Worm (Caenorhabditis elegans) whole organism, L4 larva: ENCODE measurements around the gene M176.9.

Experiments used
- R02D3.7 ChIP-seq: fragments of 150-350 bp; sonication (generic microtip); optimal IDR thresholded peaks from 3 replicates; lab custom pipeline; 2014; ENCODE audit warnings: missing biosample characterization, missing genetic modification characterization
- T26A8.4 ChIP-seq: fragments of 200-800 bp; sonication (Bioruptor generic); IDR thresholded peaks from 2 replicates; pipeline ENCODE4 v1.3.6; 2022; ENCODE audit warnings: missing genetic modification characterization, missing compliant biosample characterization
- ZK337.2 ChIP-seq: fragments of 200-800 bp; sonication (Bioruptor generic); IDR thresholded peaks from 2 replicates; pipeline ENCODE4 v1.3.6; 2022; ENCODE audit warnings: missing genetic modification reagents, missing genetic modification characterization, missing compliant biosample characterization
- aha-1 ChIP-seq: fragments of 150-350 bp; peaks from one replicate; lab custom pipeline; 2014; ENCODE audit warnings: missing biosample characterization, missing genetic modification characterization
- attf-4 ChIP-seq: sonication (generic microtip); optimal IDR thresholded peaks from 3 replicates; lab custom pipeline; 2017; ENCODE audit warnings: missing biosample characterization, missing genetic modification characterization
- ceh-20 ChIP-seq: fragments of 200-800 bp; sonication (Bioruptor generic); IDR thresholded peaks from 2 replicates; pipeline ENCODE4 v1.3.6; 2022; ENCODE audit warnings: missing genetic modification reagents, missing genetic modification characterization, missing compliant biosample characterization
- ceh-44 ChIP-seq: fragments of 200-800 bp; sonication (Bioruptor generic); IDR thresholded peaks from 2 replicates; pipeline ENCODE4 v1.3.6; 2022; ENCODE audit warnings: missing genetic modification reagents, missing genetic modification characterization, missing compliant biosample characterization
- ceh-82 ChIP-seq: sonication (generic microtip); optimal IDR thresholded peaks from 2 replicates; lab custom pipeline; 2017; ENCODE audit warnings: missing biosample characterization, missing genetic modification characterization
- ctbp-1 ChIP-seq: fragments of 200-800 bp; sonication (Bioruptor generic); IDR thresholded peaks from 2 replicates; pipeline ENCODE4 v1.3.6; 2022; ENCODE audit warnings: missing genetic modification reagents, missing genetic modification characterization, missing compliant biosample characterization
- dmd-8 ChIP-seq: fragments of 200-800 bp; sonication (Bioruptor generic); IDR thresholded peaks from 2 replicates; pipeline ENCODE4 v1.3.6; 2022; ENCODE audit warnings: missing genetic modification characterization, missing compliant biosample characterization
- dpl-1 ChIP-seq: fragments of 150-350 bp; optimal IDR thresholded peaks from 2 replicates; lab custom pipeline; 2014; ENCODE audit warnings: missing biosample characterization, missing genetic modification reagents, missing genetic modification characterization
- duxl-1 ChIP-seq: sonication (generic microtip); optimal IDR thresholded peaks from 2 replicates; lab custom pipeline; 2016; ENCODE audit warnings: mild to moderate bottlenecking, missing genetic modification characterization, moderate library complexity, missing compliant biosample characterization; ENCODE audit not compliant: poor library complexity
- dve-1 ChIP-seq: sonication (generic microtip); optimal IDR thresholded peaks from 2 replicates; lab custom pipeline; 2017; ENCODE audit warnings: antibody characterized with exemption, mild to moderate bottlenecking, missing genetic modification characterization, missing compliant biosample characterization; ENCODE audit not compliant: insufficient read depth
- egl-27 ChIP-seq: sonication (generic microtip); optimal IDR thresholded peaks from 3 replicates; lab custom pipeline; 2017; ENCODE audit warnings: missing biosample characterization, missing genetic modification reagents, missing genetic modification characterization
- fkh-10 ChIP-seq: fragments of 150-350 bp; optimal IDR thresholded peaks from 2 replicates; lab custom pipeline; 2014; ENCODE audit warnings: missing biosample characterization, missing genetic modification reagents, missing genetic modification characterization
- fos-1 ChIP-seq: fragments of 150-350 bp; optimal IDR thresholded peaks from 2 replicates; lab custom pipeline; 2014; ENCODE audit warnings: missing biosample characterization, missing genetic modification characterization
- hmg-1.1 ChIP-seq: fragments of 200-800 bp; sonication (Bioruptor generic); IDR thresholded peaks from 2 replicates; pipeline ENCODE4 v1.3.6; 2022; ENCODE audit warnings: missing genetic modification reagents, missing genetic modification characterization, missing compliant biosample characterization
- lin-38 ChIP-seq: fragments of 200-800 bp; sonication (Bioruptor generic); IDR thresholded peaks from 2 replicates; pipeline ENCODE4 v1.3.6; 2022; ENCODE audit warnings: missing genetic modification reagents, missing genetic modification characterization, missing compliant biosample characterization
- lin-39 ChIP-seq: fragments of 150-350 bp; optimal IDR thresholded peaks from 2 replicates; lab custom pipeline; 2014; ENCODE audit warnings: missing biosample characterization, missing genetic modification reagents, missing genetic modification characterization
- mes-2 ChIP-seq: sonication (generic microtip); optimal IDR thresholded peaks from 2 replicates; lab custom pipeline; 2016; ENCODE audit warnings: missing genotype, mild to moderate bottlenecking, missing genetic modification characterization, missing compliant biosample characterization; ENCODE audit not compliant: poor library complexity, severe bottlenecking
- mxl-3 ChIP-seq: fragments of 200-800 bp; sonication (Bioruptor generic); optimal IDR thresholded peaks from 2 replicates; lab custom pipeline; 2018; ENCODE audit warnings: mild to moderate bottlenecking, missing genetic modification characterization, missing compliant biosample characterization
- nhr-10 ChIP-seq: fragments of 150-350 bp; optimal IDR thresholded peaks from 2 replicates; lab custom pipeline; 2014; ENCODE audit warnings: missing biosample characterization, missing genetic modification characterization
- nhr-111 ChIP-seq: fragments of 200-800 bp; sonication (Bioruptor generic); optimal IDR thresholded peaks from 2 replicates; lab custom pipeline; 2018; ENCODE audit warnings: mild to moderate bottlenecking, missing genetic modification characterization, missing compliant biosample characterization
- nhr-28 ChIP-seq: fragments of 150-350 bp; optimal IDR thresholded peaks from 2 replicates; lab custom pipeline; 2014; ENCODE audit warnings: missing biosample characterization, missing genetic modification characterization
- nhr-48 ChIP-seq: sonication (generic microtip); optimal IDR thresholded peaks from 2 replicates; lab custom pipeline; 2016; ENCODE audit warnings: mild to moderate bottlenecking, missing genetic modification characterization, missing compliant biosample characterization
- pha-4 ChIP-seq, 2 experiments: fragments of 150-350 bp in 1 of 2; fragments of 200-800 bp in 1 of 2; sonication (Bioruptor generic) in 1 of 2; IDR thresholded peaks in 1 of 2; optimal IDR thresholded peaks in 1 of 2; 2 replicates each; pipeline versions ENCODE4 v1.3.6 to Lab custom; 2014 to 2022; ENCODE audit warnings: missing genetic modification characterization in 2 of 2, missing genetic modification reagents in 2 of 2, missing biosample characterization in 1 of 2, missing compliant biosample characterization in 1 of 2
- php-3 ChIP-seq: fragments of 200-800 bp; sonication (Bioruptor generic); IDR thresholded peaks from 2 replicates; pipeline ENCODE4 v1.3.6; 2022; ENCODE audit warnings: missing genetic modification reagents, missing genetic modification characterization, missing compliant biosample characterization
- pqm-1 ChIP-seq: sonication (generic microtip); optimal IDR thresholded peaks from 2 replicates; lab custom pipeline; 2017; ENCODE audit warnings: missing biosample characterization, missing genetic modification characterization
- rbr-2 ChIP-seq: sonication (generic microtip); optimal IDR thresholded peaks from 2 replicates; lab custom pipeline; 2016; ENCODE audit warnings: missing genotype, missing genetic modification characterization, missing compliant biosample characterization
- snpc-1.2 ChIP-seq: fragments of 200-800 bp; sonication (Bioruptor generic); IDR thresholded peaks from 2 replicates; pipeline ENCODE4 v1.3.6; 2022; ENCODE audit warnings: missing genetic modification reagents, missing genetic modification characterization, missing compliant biosample characterization
- spr-1 ChIP-seq: sonication (generic microtip); optimal IDR thresholded peaks from 2 replicates; lab custom pipeline; 2016; ENCODE audit warnings: mild to moderate bottlenecking, missing genetic modification characterization, missing compliant biosample characterization
- tra-1 ChIP-seq: fragments of 200-800 bp; sonication (Bioruptor generic); IDR thresholded peaks from 2 replicates; pipeline ENCODE4 v1.3.6; 2022; ENCODE audit warnings: missing genetic modification reagents, missing genetic modification characterization, missing compliant biosample characterization
- unc-130 ChIP-seq: sonication (generic microtip); optimal IDR thresholded peaks from 2 replicates; lab custom pipeline; 2016; ENCODE audit warnings: missing genetic modification reagents, missing genetic modification characterization, missing compliant biosample characterization
- unc-39 ChIP-seq: sonication (generic microtip); optimal IDR thresholded peaks from 2 replicates; lab custom pipeline; 2017; ENCODE audit warnings: missing biosample characterization, missing genetic modification characterization
- unc-62 ChIP-seq, 3 experiments: fragments of 150-350 bp in 1 of 3; sonication (generic microtip); optimal IDR thresholded peaks in 2 of 3; peaks in 1 of 3; 1 replicate in 1 of 3; 2 replicates in 2 of 3; lab custom pipeline; 2014 to 2017; ENCODE audit warnings: missing biosample characterization in 3 of 3, missing genetic modification characterization in 3 of 3, missing genetic modification reagents in 3 of 3, missing genotype in 1 of 3
- vab-7 ChIP-seq: fragments of 200-800 bp; sonication (Bioruptor generic); IDR thresholded peaks from 2 replicates; pipeline ENCODE4 v1.3.6; 2022; ENCODE audit warnings: missing genetic modification reagents, missing genetic modification characterization, missing compliant biosample characterization
- zfp-2 ChIP-seq: sonication (generic microtip); optimal IDR thresholded peaks from 2 replicates; lab custom pipeline; 2016; ENCODE audit warnings: mild to moderate bottlenecking, missing genetic modification characterization, missing compliant biosample characterization
- ztf-7 ChIP-seq: fragments of 150-350 bp; optimal IDR thresholded peaks from 2 replicates; lab custom pipeline; 2014; ENCODE audit warnings: missing biosample characterization, missing genetic modification characterization

Gene M176.9

ce11 chrII:9443522-9443921 is 32.1 kb upstream of the M176.9 start, which contains the start of gene chil-15:
chil-15 (minus strand) TSS chrII:9443622.
- TF ChIP-seq snpc-1.2 (GFP tag; lab: Robert Waterston, UW) = no peak
- TF ChIP-seq nhr-10 (tag; lab: Kevin White, UChicago) = no peak
- no peak for TF ChIP-seq ceh-44 (GFP tag; lab: Robert Waterston, UW)
- no peak for TF ChIP-seq vab-7 (GFP tag; lab: Robert Waterston, UW)
- no peak for TF ChIP-seq mes-2
- TF ChIP-seq unc-39 (tag; lab: Kevin White, UChicago) = no peak
- TF ChIP-seq mxl-3 = no peak
- no peak for TF ChIP-seq dpl-1 (GFP tag; lab: Kevin White, UChicago)
- TF ChIP-seq lin-38 = no peak
- TF ChIP-seq php-3 (GFP tag; lab: Robert Waterston, UW) = no peak
- TF ChIP-seq tra-1 = no peak
- no peak for TF ChIP-seq T26A8.4 (GFP tag; lab: Robert Waterston, UW)
- no peak for TF ChIP-seq zfp-2 (tag; lab: Kevin White, UChicago)
- TF ChIP-seq duxl-1 = no peak

- TF ChIP-seq ceh-82 (tag; lab: Kevin White, UChicago) (no peak), R02D3.7 (tag; lab: Kevin White, UChicago) (no peak), unc-130 (no peak), unc-39 (tag; lab: Kevin White, UChicago) (no peak), pqm-1 (tag; lab: Kevin White, UChicago) (no peak), nhr-28 (tag; lab: Kevin White, UChicago) (no peak), ceh-44 (GFP tag; lab: Robert Waterston, UW) (no peak), fos-1 (tag; lab: Kevin White, UChicago) (no peak), lin-39 (no peak), aha-1 (tag; lab: Kevin White, UChicago) (no peak), ctbp-1 (GFP tag; lab: Robert Waterston, UW) (no peak), rbr-2 (tag; lab: Kevin White, UChicago) (no peak), spr-1 (tag; lab: Kevin White, UChicago) (no peak), hmg-1.1 (GFP tag; lab: Robert Waterston, UW) (no peak)
Observed at ce11 chrII:9441838-9442237, 30.4 kb upstream of the M176.9 start, which contains the start of gene chil-16. chil-16 (minus strand) TSS chrII:9441938.

ce11 chrII:9440060-9440459 is 28.7 kb upstream of the M176.9 start, which contains the start of gene chil-17:
chil-17 (minus strand) TSS chrII:9440160.
- TF ChIP-seq nhr-111 (GFP tag; lab: Kevin White, UChicago) (no peak), ceh-20 (GFP tag; lab: Robert Waterston, UW) (no peak), nhr-48 (tag; lab: Kevin White, UChicago) (no peak)

- no peak for TF ChIP-seq fkh-10 (GFP tag; lab: Kevin White, UChicago)
- peak in 1 of 2 experiments; percentile 91 for TF ChIP-seq unc-62 (GFP tag; optimal IDR thresholded peaks at IDR 0.05 in 1 of 2; lab: Kevin White, UChicago)
- no peak for TF ChIP-seq unc-62 (tag; optimal IDR thresholded peaks at IDR 0.05; lab: Kevin White, UChicago)
- TF ChIP-seq aha-1 (tag; lab: Kevin White, UChicago) = peak; percentile 3
- no peak for TF ChIP-seq ZK337.2 (GFP tag; lab: Robert Waterston, UW)
- no peak for TF ChIP-seq nhr-111 (GFP tag; lab: Kevin White, UChicago)
Observed at ce11 chrII:9438853-9439252, 27.5 kb upstream of the M176.9 start.

ce11 chrII:9438227-9438626 is 26.8 kb upstream of the M176.9 start, which contains the start of gene chil-13:
chil-13 (minus strand) TSS chrII:9438327.
- TF ChIP-seq dve-1 (tag; lab: Kevin White, UChicago) (no peak), hmg-1.1 (GFP tag; lab: Robert Waterston, UW) (no peak), egl-27 (tag; lab: Kevin White, UChicago) (no peak), unc-62 (GFP tag; optimal IDR thresholded peaks at IDR 0.05 in 1 of 2; lab: Kevin White, UChicago) (no peak), unc-62 (tag; optimal IDR thresholded peaks at IDR 0.05; lab: Kevin White, UChicago) (no peak), attf-4 (no peak), ceh-20 (GFP tag; lab: Robert Waterston, UW) (no peak), zfp-2 (tag; lab: Kevin White, UChicago) (no peak), dmd-8 (GFP tag; lab: Robert Waterston, UW) (no peak), pha-4 (GFP tag; IDR thresholded peaks at IDR 0.05; lab: Robert Waterston, UW) (no peak), pha-4 (tag; optimal IDR thresholded peaks at IDR 0.05; lab: Kevin White, UChicago) (no peak), nhr-48 (tag; lab: Kevin White, UChicago) (no peak), ztf-7 (no peak)
